Fruit fly (Drosophila melanogaster): ENCODE data around the gene jub.

Gene jub

dm6 chrX:13781739-13782502 lies 48.2 kb downstream of the jub start, which contains the start of the genes CtsB and amrt (continued):
- TF ChIP-seq CG11398 (GFP tag; optimal IDR thresholded peaks at IDR 0.05), result peak; percentile 52
- no peak for TF ChIP-seq ac (GFP tag; optimal IDR thresholded peaks at IDR 0.05)
- TF ChIP-seq CG1233 (GFP tag; optimal IDR thresholded peaks at IDR 0.05), result peak; percentile 37
- peak; percentile 54 for TF ChIP-seq jumu (GFP tag; optimal IDR thresholded peaks at IDR 0.05)
- peak; percentile 60 for TF ChIP-seq Fer1 (GFP tag; optimal IDR thresholded peaks at IDR 0.05)
- TF ChIP-seq ewg (GFP tag; optimal IDR thresholded peaks at IDR 0.05), result no peak
- TF ChIP-seq CG4360 (GFP tag; IDR thresholded peaks at IDR 0.05), result no peak
- no peak for TF ChIP-seq CG11247 (GFP tag; IDR thresholded peaks at IDR 0.05)
- TF ChIP-seq psq (GFP tag; optimal IDR thresholded peaks at IDR 0.05), result no peak
- TF ChIP-seq tap (tag; optimal IDR thresholded peaks at IDR 0.05), result no peak
- TF ChIP-seq Adf1 (GFP tag; IDR thresholded peaks at IDR 0.05), result no peak
- TF ChIP-seq sna (GFP tag; IDR thresholded peaks at IDR 0.05; ENCODE audit: partially characterized antibody), result peak; percentile 76
- TF ChIP-seq Neu2 (GFP tag; optimal IDR thresholded peaks at IDR 0.05; ENCODE audit: borderline replicate concordance), result no peak
- peak; percentile 66 for TF ChIP-seq sug (tag; optimal IDR thresholded peaks at IDR 0.05)
- no peak for TF ChIP-seq sd (tag; optimal IDR thresholded peaks at IDR 0.05)
- no peak for TF ChIP-seq ro (GFP tag; IDR thresholded peaks at IDR 0.05)
- no peak for TF ChIP-seq CG17328 (GFP tag; IDR thresholded peaks at IDR 0.05)
- TF ChIP-seq CG11696 (GFP tag; IDR thresholded peaks at IDR 0.05), result no peak
- TF ChIP-seq Lim3 (GFP tag; IDR thresholded peaks at IDR 0.05), result no peak
- peak; percentile 7 for TF ChIP-seq Usf (GFP tag; optimal IDR thresholded peaks at IDR 0.05)
- no peak for TF ChIP-seq CG3065 (GFP tag; optimal IDR thresholded peaks at IDR 0.05)
- TF ChIP-seq CG17359 (tag; optimal IDR thresholded peaks at IDR 0.05), result peak; percentile 85
- no peak for TF ChIP-seq prd (optimal IDR thresholded peaks at IDR 0.05)
- peak; percentile 52; the same call in 1 of the 3 replicates for TF ChIP-seq prd (GFP tag; IDR thresholded peaks at IDR 0.05)
- no peak for TF ChIP-seq CG4707 (GFP tag; optimal IDR thresholded peaks at IDR 0.05)
- no peak for TF ChIP-seq CG18011 (GFP tag; optimal IDR thresholded peaks at IDR 0.05)
- TF ChIP-seq knrl (GFP tag; IDR thresholded peaks at IDR 0.05; ENCODE audit: partially characterized antibody), result peak; percentile 92; the same call in 2 of the 3 replicates
- TF ChIP-seq CG10959 (GFP tag; IDR thresholded peaks at IDR 0.05), result no peak
- TF ChIP-seq klu (GFP tag; IDR thresholded peaks at IDR 0.05), result no peak
- TF ChIP-seq CG34376 (GFP tag; optimal IDR thresholded peaks at IDR 0.05), result peak; percentile 51
- TF ChIP-seq CG30431 (GFP tag; optimal IDR thresholded peaks at IDR 0.05), result no peak
- TF ChIP-seq CG33557 (GFP tag; optimal IDR thresholded peaks at IDR 0.05), result peak; percentile 36
- TF ChIP-seq CG16813 (GFP tag; IDR thresholded peaks at IDR 0.05; ENCODE audit: partially characterized antibody), result peak; percentile 91
- TF ChIP-seq CG3838 (GFP tag; optimal IDR thresholded peaks at IDR 0.05), result no peak
- TF ChIP-seq Ptx1 (GFP tag; IDR thresholded peaks at IDR 0.05), result 0 out of 2 replicates have a peak, but pooled peaks have one; percentile 51
- TF ChIP-seq Gsc (GFP tag; IDR thresholded peaks at IDR 0.05), result no peak
- TF ChIP-seq D19A (tag; optimal IDR thresholded peaks at IDR 0.05), result no peak
- no peak for TF ChIP-seq CG6683 (GFP tag; optimal IDR thresholded peaks at IDR 0.05)
- TF ChIP-seq CG18619 (GFP tag; optimal IDR thresholded peaks at IDR 0.05), result no peak
- peak; percentile 70 for TF ChIP-seq mam (GFP tag; optimal IDR thresholded peaks at IDR 0.05)
- TF ChIP-seq pzg (GFP tag; optimal IDR thresholded peaks at IDR 0.05), result peak; percentile 68
- peak; percentile 28 for TF ChIP-seq caup (GFP tag; optimal IDR thresholded peaks at IDR 0.05; ENCODE audit: severe bottlenecking)
- no peak for TF ChIP-seq CG10274 (GFP tag; optimal IDR thresholded peaks at IDR 0.05)
- no peak for TF ChIP-seq NK7.1 (GFP tag; optimal IDR thresholded peaks at IDR 0.05)
- TF ChIP-seq stwl (tag; optimal IDR thresholded peaks at IDR 0.05), result peak; percentile 44
- TF ChIP-seq al (GFP tag; IDR thresholded peaks at IDR 0.05), result peak; percentile 47; the same call in 1 of the 2 replicates
- no peak for TF ChIP-seq Vsx1 (GFP tag; optimal IDR thresholded peaks at IDR 0.05)
- peak; percentile 50 for TF ChIP-seq grau (tag; optimal IDR thresholded peaks at IDR 0.05)
- TF ChIP-seq gcm (GFP tag; optimal IDR thresholded peaks at IDR 0.05), result peak; percentile 41

Measured in whole organism, embryonic.